Worm (Caenorhabditis elegans) whole organism, late embryonic: Measurements from ENCODE around the gene F15A4.5.

ENCODE experiments used
- C08G9.2 ChIP-seq: sonication (generic microtip); optimal IDR thresholded peaks from 2 replicates; lab custom pipeline; 2016; ENCODE audit warnings: mild to moderate bottlenecking, missing genetic modification characterization, moderate library complexity, missing compliant biosample characterization
- F13H6.1 ChIP-seq: sonication (generic microtip); optimal IDR thresholded peaks from 2 replicates; lab custom pipeline; 2016; ENCODE audit warnings: missing genetic modification characterization, missing compliant biosample characterization
- K02D7.2 ChIP-seq: sonication (generic microtip); optimal IDR thresholded peaks from 2 replicates; lab custom pipeline; 2017; ENCODE audit warnings: mild to moderate bottlenecking, missing genetic modification characterization, missing compliant biosample characterization
- K09A11.1 ChIP-seq: sonication (generic microtip); optimal IDR thresholded peaks from 2 replicates; lab custom pipeline; 2017; ENCODE audit warnings: antibody characterized with exemption, mild to moderate bottlenecking, missing genetic modification characterization, missing compliant biosample characterization; ENCODE audit not compliant: insufficient read depth
- Y22D7AL.16 ChIP-seq: sonication (generic microtip); optimal IDR thresholded peaks from 2 replicates; lab custom pipeline; 2016; ENCODE audit warnings: missing genetic modification characterization, missing compliant biosample characterization
- ama-1 ChIP-seq: fragments of 150-350 bp; optimal IDR thresholded peaks from 2 replicates; lab custom pipeline; 2014
- ceh-18 ChIP-seq: sonication (generic microtip); optimal IDR thresholded peaks from 2 replicates; lab custom pipeline; 2016; ENCODE audit warnings: missing genetic modification characterization, missing compliant biosample characterization
- ceh-19 ChIP-seq: fragments of 200-800 bp; sonication (Bioruptor generic); optimal IDR thresholded peaks from 2 replicates; lab custom pipeline; 2018; ENCODE audit warnings: mild to moderate bottlenecking, missing genetic modification characterization, missing compliant biosample characterization
- ceh-2 ChIP-seq: sonication (generic microtip); optimal IDR thresholded peaks from 2 replicates; lab custom pipeline; 2016; ENCODE audit warnings: missing genotype, missing genetic modification characterization, missing compliant biosample characterization
- ceh-22 ChIP-seq: sonication (generic microtip); optimal IDR thresholded peaks from 2 replicates; lab custom pipeline; 2017; ENCODE audit warnings: missing biosample characterization, missing genetic modification characterization
- ceh-24 ChIP-seq: sonication (generic microtip); optimal IDR thresholded peaks from 2 replicates; lab custom pipeline; 2016; ENCODE audit warnings: mild to moderate bottlenecking, missing genetic modification characterization, missing compliant biosample characterization
- ceh-31 ChIP-seq: sonication (generic microtip); optimal IDR thresholded peaks from 2 replicates; lab custom pipeline; 2016; ENCODE audit warnings: missing genetic modification characterization, missing compliant biosample characterization
- ceh-34 ChIP-seq: sonication (generic microtip); optimal IDR thresholded peaks from 2 replicates; lab custom pipeline; 2016; ENCODE audit warnings: mild to moderate bottlenecking, missing genetic modification characterization, missing compliant biosample characterization
- ceh-45 ChIP-seq: fragments of 200-800 bp; sonication (Bioruptor generic); IDR thresholded peaks from 2 replicates; pipeline ENCODE4 v1.3.6; 2022; ENCODE audit warnings: missing genetic modification reagents, missing genetic modification characterization, missing compliant biosample characterization
- ceh-9 ChIP-seq: sonication (generic microtip); optimal IDR thresholded peaks from 2 replicates; lab custom pipeline; 2016; ENCODE audit warnings: mild to moderate bottlenecking, missing genetic modification characterization, inconsistent platforms, missing compliant biosample characterization
- che-1 ChIP-seq: sonication (generic microtip); optimal IDR thresholded peaks from 2 replicates; lab custom pipeline; 2016; ENCODE audit warnings: mild to moderate bottlenecking, missing genetic modification characterization, missing compliant biosample characterization
- elt-4 ChIP-seq: sonication (generic microtip); optimal IDR thresholded peaks from 2 replicates; lab custom pipeline; 2016; ENCODE audit warnings: missing genetic modification characterization, missing compliant biosample characterization
- ets-4 ChIP-seq: sonication (generic microtip); optimal IDR thresholded peaks from 2 replicates; lab custom pipeline; 2016; ENCODE audit warnings: missing genetic modification characterization, missing compliant biosample characterization
- eyg-1 ChIP-seq: sonication (generic microtip); optimal IDR thresholded peaks from 2 replicates; lab custom pipeline; 2016; ENCODE audit warnings: missing genotype, missing genetic modification characterization, missing compliant biosample characterization
- fkh-10 ChIP-seq: fragments of 150-350 bp; optimal IDR thresholded peaks from 2 replicates; lab custom pipeline; 2014; ENCODE audit warnings: missing biosample characterization, missing genetic modification reagents, missing genetic modification characterization
- fkh-6 ChIP-seq: sonication (generic microtip); optimal IDR thresholded peaks from 2 replicates; lab custom pipeline; 2016; ENCODE audit warnings: missing genetic modification characterization, missing compliant biosample characterization
- gmeb-2 ChIP-seq: sonication (generic microtip); optimal IDR thresholded peaks from 2 replicates; lab custom pipeline; 2016; ENCODE audit warnings: missing genetic modification characterization, inconsistent platforms, missing compliant biosample characterization
- hlh-13 ChIP-seq: fragments of 200-800 bp; sonication (Bioruptor generic); optimal IDR thresholded peaks from 2 replicates; lab custom pipeline; 2018; ENCODE audit warnings: mild to moderate bottlenecking, missing genetic modification characterization, missing compliant biosample characterization
- hlh-30 ChIP-seq: sonication (generic microtip); optimal IDR thresholded peaks from 2 replicates; lab custom pipeline; 2017; ENCODE audit warnings: antibody characterized with exemption, missing genetic modification characterization, missing compliant biosample characterization; ENCODE audit not compliant: insufficient read depth
- hlh-6 ChIP-seq: sonication (generic microtip); optimal IDR thresholded peaks from 2 replicates; lab custom pipeline; 2016; ENCODE audit warnings: missing genotype, missing genetic modification characterization, missing compliant biosample characterization
- hlh-8 ChIP-seq: sonication (generic microtip); optimal IDR thresholded peaks from 2 replicates; lab custom pipeline; 2016; ENCODE audit warnings: missing genotype, missing genetic modification characterization, missing compliant biosample characterization
- lim-6 ChIP-seq: sonication (generic microtip); optimal IDR thresholded peaks from 2 replicates; lab custom pipeline; 2016; ENCODE audit warnings: missing genetic modification characterization, missing compliant biosample characterization
- nfya-1 ChIP-seq: sonication (generic microtip); optimal IDR thresholded peaks from 2 replicates; lab custom pipeline; 2017; ENCODE audit warnings: missing genetic modification characterization, mild to moderate bottlenecking, missing compliant biosample characterization, antibody characterized with exemption, moderate library complexity
- nhr-11 ChIP-seq: fragments of 150-350 bp; optimal IDR thresholded peaks from 2 replicates; lab custom pipeline; 2014; ENCODE audit warnings: missing biosample characterization, missing genetic modification characterization
- nhr-232 ChIP-seq: sonication (generic microtip); optimal IDR thresholded peaks from 2 replicates; lab custom pipeline; 2016; ENCODE audit warnings: missing genetic modification characterization, missing compliant biosample characterization
- pag-3 ChIP-seq: sonication (generic microtip); optimal IDR thresholded peaks from 2 replicates; lab custom pipeline; 2016; ENCODE audit warnings: missing compliant biosample characterization, missing genetic modification characterization, borderline replicate concordance
- pat-9 ChIP-seq: fragments of 200-800 bp; sonication (Bioruptor generic); optimal IDR thresholded peaks from 2 replicates; lab custom pipeline; 2018; ENCODE audit warnings: mild to moderate bottlenecking, missing genetic modification characterization, moderate library complexity, missing compliant biosample characterization
- pha-2 ChIP-seq: sonication (generic microtip); optimal IDR thresholded peaks from 2 replicates; lab custom pipeline; 2017; ENCODE audit warnings: mild to moderate bottlenecking, missing genetic modification characterization, missing compliant biosample characterization
- pha-4 ChIP-seq: fragments of 150-350 bp; optimal IDR thresholded peaks from 2 replicates; lab custom pipeline; 2018; ENCODE audit warnings: missing biosample characterization, missing genetic modification reagents, missing genetic modification characterization
- syd-9 ChIP-seq: sonication (generic microtip); optimal IDR thresholded peaks from 2 replicates; lab custom pipeline; 2016; ENCODE audit warnings: mild to moderate bottlenecking, missing genetic modification characterization, moderate library complexity, missing compliant biosample characterization
- tbx-7 ChIP-seq: sonication (generic microtip); optimal IDR thresholded peaks from 2 replicates; lab custom pipeline; 2016; ENCODE audit warnings: missing genotype, missing genetic modification characterization, missing compliant biosample characterization
- ttx-3 ChIP-seq: sonication (generic microtip); optimal IDR thresholded peaks from 2 replicates; lab custom pipeline; 2016; ENCODE audit warnings: missing genetic modification reagents, missing genetic modification characterization, missing compliant biosample characterization
- unc-55 ChIP-seq: sonication (generic microtip); optimal IDR thresholded peaks from 2 replicates; lab custom pipeline; 2017; ENCODE audit warnings: missing biosample characterization, missing genetic modification reagents, missing genetic modification characterization
- zip-5 ChIP-seq: sonication (generic microtip); optimal IDR thresholded peaks from 2 replicates; lab custom pipeline; 2016; ENCODE audit warnings: missing genetic modification characterization, missing compliant biosample characterization

F15A4.5 gene

DNA sequence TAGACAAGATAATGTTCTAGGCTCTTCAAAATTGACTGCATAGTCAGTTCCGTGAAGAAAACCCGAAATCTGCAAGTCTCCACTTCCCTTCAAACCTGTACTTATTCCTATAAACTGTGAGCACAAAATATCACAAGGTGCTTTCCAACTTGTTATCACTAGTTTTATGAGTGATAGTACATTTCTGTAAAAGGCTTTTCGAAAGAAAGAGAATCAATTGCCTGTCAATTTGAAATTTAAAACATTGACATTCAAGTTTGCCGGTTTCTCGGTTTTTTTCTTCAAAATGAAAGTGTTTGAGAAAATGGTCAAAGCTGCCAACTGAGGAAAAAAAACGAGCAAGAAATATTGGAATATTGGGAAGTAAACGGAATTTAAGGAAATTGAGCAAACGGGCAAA lies 47.0 kb upstream of the F15A4.5 start:
- no peak for TF ChIP-seq ceh-34 (tag; lab: Kevin White, UChicago)
- TF ChIP-seq fkh-6 (tag; lab: Kevin White, UChicago), result no peak
- no peak for TF ChIP-seq nfya-1 (tag; lab: Kevin White, UChicago)
- no peak for TF ChIP-seq ttx-3 (tag; lab: Kevin White, UChicago)

DNA sequence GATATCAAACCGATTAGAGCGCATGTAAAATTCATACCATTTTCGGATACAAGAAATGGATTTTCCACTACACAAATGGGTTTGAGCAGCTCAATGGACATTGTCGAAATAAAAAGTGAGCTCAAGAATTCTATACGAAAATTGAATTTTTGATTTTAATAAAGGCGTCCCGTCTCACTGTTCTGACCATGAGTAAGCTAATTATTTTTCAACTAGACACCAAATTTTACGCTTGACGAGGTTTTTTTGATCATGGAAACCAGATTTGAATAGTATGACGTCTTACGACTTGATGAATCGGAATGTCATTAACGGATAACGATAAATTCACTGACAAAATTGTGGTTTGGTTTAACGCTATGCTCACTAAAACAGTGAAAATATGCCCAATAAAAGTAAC lies 45.3 kb upstream of the F15A4.5 start, which contains the start of gene srh-61:
Gene srh-61 (minus strand): TSS at position 101 of the 400 bp plus-strand sequence.
- no peak for TF ChIP-seq F13H6.1 (tag; lab: Kevin White, UChicago)
- TF ChIP-seq gmeb-2 (tag; lab: Kevin White, UChicago), result no peak
- TF ChIP-seq nhr-11 (tag; lab: Kevin White, UChicago), result no peak
- TF ChIP-seq che-1 (tag; lab: Kevin White, UChicago), result no peak
- no peak for TF ChIP-seq C08G9.2 (tag; lab: Kevin White, UChicago)
- no peak for TF ChIP-seq eyg-1 (tag; lab: Kevin White, UChicago)
- TF ChIP-seq tbx-7 (tag; lab: Kevin White, UChicago), result no peak
- TF ChIP-seq ceh-9 (tag; lab: Kevin White, UChicago), result no peak
- no peak for TF ChIP-seq syd-9 (tag; lab: Kevin White, UChicago)
- TF ChIP-seq hlh-8 (tag; lab: Kevin White, UChicago), result no peak
- TF ChIP-seq pat-9 (tag; lab: Kevin White, UChicago), result no peak
- no peak for TF ChIP-seq ceh-24 (tag; lab: Kevin White, UChicago)
- no peak for TF ChIP-seq ceh-34 (tag; lab: Kevin White, UChicago)
- TF ChIP-seq ceh-22 (tag; lab: Kevin White, UChicago), result no peak
- no peak for TF ChIP-seq pha-2 (tag; lab: Kevin White, UChicago)
- TF ChIP-seq ceh-2 (tag; lab: Kevin White, UChicago), result no peak
- no peak for TF ChIP-seq ceh-45 (GFP tag; lab: Robert Waterston, UW)
- no peak for TF ChIP-seq Y22D7AL.16
- TF ChIP-seq ama-1, result no peak
- TF ChIP-seq hlh-13 (GFP tag; lab: Kevin White, UChicago), result no peak

DNA sequence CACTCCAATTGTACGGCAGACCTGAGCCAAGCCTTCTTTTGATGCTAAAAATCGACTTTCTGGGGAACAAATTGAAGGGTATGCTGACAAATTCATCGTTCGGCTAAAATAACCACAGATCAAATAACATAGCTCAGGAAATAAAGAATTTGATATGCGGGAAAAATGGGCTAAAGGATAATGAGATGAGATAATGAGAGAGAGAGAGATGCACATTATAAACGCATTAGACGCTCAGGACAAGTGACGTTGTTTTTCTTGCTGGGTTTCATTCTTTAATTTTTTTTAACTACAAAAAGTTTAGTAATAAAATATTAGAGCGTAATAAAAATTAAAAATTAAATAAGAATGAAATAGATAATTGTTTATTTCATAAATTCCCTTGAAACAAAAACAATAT lies 43.6 kb upstream of the F15A4.5 start, which contains the start of gene srh-69:
Gene srh-69 (minus strand): TSS at position 101 of the 400 bp plus-strand sequence.
- TF ChIP-seq pag-3 (tag; lab: Kevin White, UChicago) (no peak), pha-4 (tag; lab: Kevin White, UChicago) (no peak), zip-5 (tag; lab: Kevin White, UChicago) (no peak), K09A11.1 (no peak)

ce11 chrII:12511866-12512265 lies 40.8 kb upstream of the F15A4.5 start, which contains the start of gene srh-73:
Gene srh-73, plus strand, starts transcription at chrII:12512166.
- TF ChIP-seq ets-4 (tag; lab: Kevin White, UChicago) (no peak), fkh-10 (no peak), K02D7.2 (tag; lab: Kevin White, UChicago) (no peak)
- TF ChIP-seq, all 69 proteins: peak for 0

DNA sequence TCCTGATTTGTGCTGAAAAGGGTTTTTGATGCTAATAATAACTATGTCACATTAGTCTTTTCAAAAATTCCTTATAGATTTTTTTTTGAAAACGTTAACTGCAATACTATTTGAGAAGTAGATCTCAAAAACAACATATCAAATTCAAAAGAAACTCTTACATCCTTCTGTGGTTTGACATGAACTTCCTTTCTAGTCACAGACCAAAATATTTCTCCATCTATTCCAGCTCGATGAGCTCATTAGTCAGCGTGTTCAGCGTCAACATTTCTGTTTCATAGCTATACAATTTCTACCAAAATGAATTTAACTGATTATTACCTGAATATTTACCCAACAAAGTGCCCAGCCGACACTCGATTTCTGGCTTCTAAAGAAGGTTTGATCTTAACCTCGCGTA lies 37.6 kb upstream of the F15A4.5 start, which contains the start of gene srh-67:
Gene srh-67 (plus strand): TSS at position 301 of the 400 bp plus-strand sequence.
- TF ChIP-seq gmeb-2 (tag; lab: Kevin White, UChicago) (no peak), lim-6 (tag; lab: Kevin White, UChicago) (no peak), unc-55 (no peak), Y22D7AL.16 (no peak), syd-9 (tag; lab: Kevin White, UChicago) (no peak), ceh-18 (tag; lab: Kevin White, UChicago) (no peak), ceh-31 (tag; lab: Kevin White, UChicago) (no peak), tbx-7 (tag; lab: Kevin White, UChicago) (no peak), fkh-6 (tag; lab: Kevin White, UChicago) (no peak), ceh-19 (GFP tag; lab: Kevin White, UChicago) (no peak), hlh-30 (tag; lab: Kevin White, UChicago) (no peak), elt-4 (tag; lab: Kevin White, UChicago) (no peak), ama-1 (no peak), ceh-9 (tag; lab: Kevin White, UChicago) (no peak), che-1 (tag; lab: Kevin White, UChicago) (no peak), ceh-2 (tag; lab: Kevin White, UChicago) (no peak), hlh-6 (no peak), F13H6.1 (tag; lab: Kevin White, UChicago) (no peak), nhr-232 (tag; lab: Kevin White, UChicago) (no peak)
